Fruit fly (Drosophila melanogaster): ENCODE results near the gene CG13028.
"Not testable (repeated sequence)": the region's sequence is repeated elsewhere in the genome, so short reads cannot be mapped to it uniquely, and the experiment has no call there.

Gene CG13028

DNA sequence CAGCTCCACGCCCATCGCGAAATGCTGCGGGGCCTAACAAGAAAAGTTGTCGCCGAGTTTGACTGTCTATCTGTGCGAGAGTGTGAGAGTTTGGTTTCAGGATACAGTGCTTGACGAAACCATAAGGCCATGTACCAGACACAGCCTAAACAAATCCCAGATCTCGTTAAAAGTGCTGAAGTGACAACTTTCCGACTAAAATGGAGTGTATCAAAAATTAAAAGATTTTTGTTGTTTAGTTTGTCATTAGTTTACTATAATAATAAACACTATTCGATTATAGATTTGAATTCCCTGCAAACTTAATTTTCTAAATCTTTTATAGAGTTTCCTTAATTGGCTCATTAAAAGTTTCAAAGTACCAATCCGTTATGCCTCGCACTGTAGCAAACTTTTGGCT lies 29.4 kb upstream of the CG13028 start:
- TF ChIP-seq CTCF (optimal IDR thresholded peaks at IDR 0.05) (no peak), CG8478 (optimal IDR thresholded peaks at IDR 0.05) (no peak)

dm6 chr3L:16896408-16896807 lies 26.6 kb upstream of the CG13028 start:
- TF ChIP-seq CG8478 (optimal IDR thresholded peaks at IDR 0.05) (no peak), CTCF (optimal IDR thresholded peaks at IDR 0.05) (peak; percentile 75 to 76)

DNA sequence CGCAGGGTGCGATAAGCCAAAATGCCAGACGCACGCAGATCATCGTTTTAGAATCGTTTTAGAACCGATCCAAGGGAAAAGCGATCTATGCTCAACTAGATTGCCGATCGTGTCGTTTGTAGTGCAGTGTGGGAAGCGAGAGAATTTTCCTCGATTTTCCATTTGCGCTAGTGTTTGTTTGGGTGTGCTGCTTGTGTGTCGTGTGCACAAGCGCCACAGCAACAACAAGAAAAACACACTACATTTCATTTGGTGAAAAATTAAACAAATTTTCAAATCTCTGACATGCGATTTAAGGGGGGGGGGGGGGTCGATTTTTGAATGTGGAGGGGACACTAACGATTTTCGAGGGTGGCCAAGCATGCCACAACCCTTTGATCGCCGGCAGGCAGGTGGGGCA lies 12.6 kb upstream of the CG13028 start:
- TF ChIP-seq CG8478 (optimal IDR thresholded peaks at IDR 0.05) (no peak), CTCF (optimal IDR thresholded peaks at IDR 0.05) (no peak)

dm6 chr3L:16914113-16914512 lies 8.9 kb upstream of the CG13028 start:
- TF ChIP-seq CTCF (optimal IDR thresholded peaks at IDR 0.05): no peak
- no peak for TF ChIP-seq CG8478 (optimal IDR thresholded peaks at IDR 0.05)

DNA sequence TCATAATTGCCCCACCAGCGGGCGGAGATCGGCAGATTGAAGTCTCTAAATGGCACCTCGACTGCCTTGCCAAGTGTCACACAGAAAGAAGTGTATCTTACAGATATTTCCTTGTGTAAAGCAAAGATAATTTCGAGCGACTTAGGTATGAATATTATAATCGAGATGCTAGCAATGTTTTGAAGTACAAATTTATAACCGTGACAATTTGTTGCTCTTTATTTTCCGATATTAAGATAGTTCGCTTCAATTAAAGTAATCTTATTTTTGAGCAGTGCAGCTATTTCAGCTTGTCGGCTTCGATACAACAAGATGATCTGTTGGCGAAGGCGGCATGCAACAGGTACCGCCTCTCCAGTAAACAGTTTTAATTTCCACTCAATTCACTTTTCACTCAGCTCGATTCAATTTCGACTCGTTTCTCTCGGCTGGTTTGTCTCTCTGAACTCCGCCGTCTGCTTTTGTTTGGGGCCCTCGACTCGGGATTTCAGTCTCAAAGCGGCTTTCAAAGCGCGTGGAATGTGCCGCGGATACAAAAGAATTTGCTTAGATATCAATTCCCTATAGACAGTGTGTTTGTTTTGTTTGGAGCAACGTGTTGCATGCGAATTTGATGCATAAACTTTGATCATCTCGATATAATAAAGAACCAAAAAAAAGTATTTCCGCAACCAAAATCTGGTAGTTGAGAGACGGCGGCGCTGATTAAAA lies 7.1 kb upstream of the CG13028 start:
- TF ChIP-seq CTCF (optimal IDR thresholded peaks at IDR 0.05): no peak
- no peak for TF ChIP-seq CG8478 (optimal IDR thresholded peaks at IDR 0.05)

dm6 chr3L:16917409-16918173 lies 5.5 kb upstream of the CG13028 start:
- TF ChIP-seq CG8478 (optimal IDR thresholded peaks at IDR 0.05) (no peak), CTCF (optimal IDR thresholded peaks at IDR 0.05) (no peak)

DNA sequence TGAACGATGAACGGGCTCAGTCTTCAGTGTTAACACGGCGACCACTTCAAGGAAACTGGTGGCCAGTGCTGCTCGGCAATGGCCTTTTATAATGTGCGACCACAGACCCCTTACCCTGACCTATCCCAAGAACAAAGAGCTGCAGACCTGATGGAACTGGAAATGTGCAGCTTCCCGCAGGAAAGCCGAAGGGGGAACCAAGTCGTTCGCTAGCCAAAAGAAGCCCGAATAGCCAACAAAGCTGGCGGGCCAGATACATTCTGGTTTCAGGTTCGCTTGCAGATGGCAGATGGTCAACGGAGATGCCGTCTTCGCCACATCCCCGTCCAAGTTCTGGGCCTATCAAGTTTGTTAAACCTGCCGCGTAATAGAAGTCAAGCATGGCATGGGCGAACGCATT lies 4.3 kb downstream of the CG13028 start, which contains the start of gene CG13023:
Gene CG13023 (minus strand): TSS at position 60 of the 400 bp plus-strand sequence.
- TF ChIP-seq CG8478 (optimal IDR thresholded peaks at IDR 0.05): no peak
- no peak for TF ChIP-seq CTCF (optimal IDR thresholded peaks at IDR 0.05)

DNA sequence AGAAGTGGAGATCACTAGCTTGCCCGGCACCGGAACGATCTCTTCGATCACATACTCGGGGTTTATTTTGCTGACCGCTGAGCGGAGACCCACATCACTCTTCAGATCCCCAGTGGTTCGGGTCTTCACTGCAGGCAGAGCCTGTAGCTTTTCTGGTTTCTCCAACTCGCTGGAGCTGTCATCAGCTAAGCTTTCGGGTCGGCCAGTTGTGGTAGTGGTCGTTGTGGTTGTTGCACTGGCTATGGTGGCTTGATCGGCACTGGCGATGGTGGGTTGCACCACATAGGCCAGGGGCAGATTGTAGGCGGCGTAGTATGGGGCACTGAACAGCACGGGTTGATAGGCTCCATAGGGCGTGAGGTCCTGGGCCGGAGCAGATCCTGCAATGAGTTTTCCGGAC lies 7.5 kb downstream of the CG13028 start:
- peak; percentile 63 to 67 for TF ChIP-seq CTCF (optimal IDR thresholded peaks at IDR 0.05)
- no peak for TF ChIP-seq CG8478 (optimal IDR thresholded peaks at IDR 0.05)

DNA sequence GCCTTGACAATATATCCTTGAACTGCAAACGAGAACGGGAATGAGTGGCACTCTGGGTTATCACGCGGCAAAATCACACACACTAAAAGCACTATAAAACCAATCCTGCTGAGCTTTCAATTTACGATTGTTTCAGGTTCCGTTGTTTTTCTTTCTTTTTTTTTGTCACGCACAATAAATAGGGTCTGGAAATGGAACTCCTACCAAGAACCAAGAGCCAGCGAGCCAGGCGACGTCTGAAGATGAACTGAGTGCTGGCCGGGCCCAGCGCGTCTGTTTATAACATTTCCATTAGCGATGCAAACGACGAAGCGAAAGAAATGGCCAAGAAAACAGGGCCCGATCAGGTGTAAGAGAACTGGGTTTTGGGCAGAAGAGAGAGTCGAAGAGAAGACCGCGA lies 12.2 kb downstream of the CG13028 start, which contains the start of gene CG11905:
Gene CG11905 (minus strand): TSS at position 253 of the 400 bp plus-strand sequence.
- TF ChIP-seq CG8478 (optimal IDR thresholded peaks at IDR 0.05) (no peak), CTCF (optimal IDR thresholded peaks at IDR 0.05) (no peak)

DNA sequence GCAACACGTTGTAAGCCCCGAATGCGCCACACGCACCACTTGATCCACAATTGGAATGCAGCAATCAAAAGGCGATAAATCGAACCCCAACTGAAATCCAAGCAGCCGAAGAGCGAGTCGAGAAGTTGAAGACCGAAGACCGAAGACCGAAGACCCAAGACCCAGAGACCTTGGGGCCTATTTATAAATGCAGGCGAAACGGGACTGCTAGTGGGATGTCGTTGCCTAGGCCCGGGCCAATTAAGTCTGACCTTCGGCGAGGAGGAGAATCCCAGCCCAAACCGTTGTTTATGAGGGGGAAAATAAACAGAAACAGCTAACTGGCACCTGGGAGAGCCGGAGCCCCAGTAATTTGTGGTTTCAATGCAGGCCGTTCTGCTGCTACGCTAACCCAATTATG lies 13.6 kb downstream of the CG13028 start:
- TF ChIP-seq CG8478 (optimal IDR thresholded peaks at IDR 0.05): no peak
- TF ChIP-seq CTCF (optimal IDR thresholded peaks at IDR 0.05): no peak

DNA sequence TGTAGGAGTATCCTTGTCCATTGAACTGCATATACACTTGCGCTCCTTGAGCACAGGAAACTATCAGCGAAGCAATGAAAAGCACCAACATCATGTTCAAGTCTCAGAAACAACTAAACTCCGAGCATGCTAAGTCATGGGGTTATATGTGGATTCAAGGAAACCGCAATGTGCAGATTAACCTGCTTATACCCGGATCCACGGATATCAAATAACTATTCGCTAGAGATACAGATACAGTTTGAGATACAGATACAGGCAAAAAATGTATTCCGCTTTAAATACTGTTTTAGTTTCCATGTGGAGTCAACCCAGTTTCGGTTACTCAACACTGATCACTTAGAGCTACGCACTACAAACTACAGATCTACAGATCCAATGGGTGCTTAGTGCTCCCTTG lies 15.8 kb downstream of the CG13028 start, which contains the start of gene CG13022:
Gene CG13022 (minus strand): TSS at position 101 of the 400 bp plus-strand sequence.
- no peak for TF ChIP-seq CG8478 (optimal IDR thresholded peaks at IDR 0.05)
- TF ChIP-seq CTCF (optimal IDR thresholded peaks at IDR 0.05): no peak

- TF ChIP-seq CG8478 (optimal IDR thresholded peaks at IDR 0.05) (no peak), CTCF (optimal IDR thresholded peaks at IDR 0.05) (no peak)
Observed at dm6 chr3L:16941319-16941718, 18.3 kb downstream of the CG13028 start.

DNA sequence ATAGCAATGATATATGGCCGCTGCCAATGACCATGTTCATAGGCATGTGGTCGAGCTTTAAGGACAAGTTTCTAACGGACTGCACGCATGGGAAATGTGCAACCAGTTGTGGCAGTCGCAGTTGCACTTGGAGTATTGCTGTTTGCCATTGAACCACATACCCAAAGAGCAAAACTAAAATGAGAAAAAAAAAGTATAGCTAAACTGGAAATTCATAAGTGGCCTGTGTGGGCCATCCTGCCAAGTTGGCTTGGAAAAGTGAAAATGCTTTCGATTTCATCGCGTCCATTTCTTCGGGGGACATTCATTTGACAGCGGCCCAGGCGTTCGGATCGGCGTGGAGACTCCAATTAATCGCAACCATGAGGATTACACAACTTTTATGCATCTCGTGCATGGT lies 21.0 kb downstream of the CG13028 start, which contains the start of gene Obp73a:
Gene Obp73a (plus strand): TSS at position 301 of the 400 bp plus-strand sequence.
- TF ChIP-seq CG8478 (optimal IDR thresholded peaks at IDR 0.05): no peak
- no peak for TF ChIP-seq CTCF (optimal IDR thresholded peaks at IDR 0.05)

dm6 chr3L:16954522-16954921 lies 31.5 kb downstream of the CG13028 start, which contains the start of gene Ogdh:
Gene Ogdh, plus strand, starts transcription at chr3L:16954822.
- TF ChIP-seq CG8478, CTCF (optimal IDR thresholded peaks at IDR 0.05): not testable (repeated sequence)

dm6 chr3L:16955219-16956002 lies 32.4 kb downstream of the CG13028 start:
- peak; percentile 93 to 94 for TF ChIP-seq CTCF (optimal IDR thresholded peaks at IDR 0.05)
- TF ChIP-seq CG8478 (optimal IDR thresholded peaks at IDR 0.05): no peak

Data from S2 (cell line).